Fruit fly (Drosophila melanogaster): Measurements from ENCODE around the gene hng3.
A peak's percentile ranks its signal among the peaks of the same experiment; 100 is the strongest.

Gene hng3

dm6 chr3L:748329-749198 is 6.7 kb downstream of the hng3 start (continued):
- TF ChIP-seq CG12104 (GFP tag; optimal IDR thresholded peaks at IDR 0.05) (no peak), nom (GFP tag; optimal IDR thresholded peaks at IDR 0.05) (peak; percentile 34), Atf-2 (GFP tag; optimal IDR thresholded peaks at IDR 0.05) (no peak), Drgx (GFP tag; IDR thresholded peaks at IDR 0.05) (peak; percentile 54), exex (tag; optimal IDR thresholded peaks at IDR 0.05) (peak; percentile 19), CG34224 (GFP tag; IDR thresholded peaks at IDR 0.05; ENCODE audit: partially characterized antibody) (no peak; the same call in 2 of the 3 replicates), repo (GFP tag; optimal IDR thresholded peaks at IDR 0.05) (no peak), dpn (GFP tag; optimal IDR thresholded peaks at IDR 0.05) (no peak), crp (GFP tag; optimal IDR thresholded peaks at IDR 0.05) (no peak), CG3281 (GFP tag; optimal IDR thresholded peaks at IDR 0.05) (no peak), CG9215 (GFP tag; IDR thresholded peaks at IDR 0.05) (no peak), zen2 (GFP tag; IDR thresholded peaks at IDR 0.05; ENCODE audit: partially characterized antibody) (peak; percentile 48; the same call in 1 of the 3 replicates), CG42726 (GFP tag; IDR thresholded peaks at IDR 0.05; ENCODE audit: partially characterized antibody) (no peak), Gsc (GFP tag; IDR thresholded peaks at IDR 0.05) (no peak), Trl (optimal IDR thresholded peaks at IDR 0.05) (peak; percentile 80 to 83), Trl (GFP tag; optimal IDR thresholded peaks at IDR 0.05) (no peak), ac (GFP tag; optimal IDR thresholded peaks at IDR 0.05) (peak; percentile 26), pb (GFP tag; optimal IDR thresholded peaks at IDR 0.05) (no peak), Side (GFP tag; optimal IDR thresholded peaks at IDR 0.05) (no peak), Deaf1 (tag; optimal IDR thresholded peaks at IDR 0.05) (peak; percentile 96), CG2712 (tag; optimal IDR thresholded peaks at IDR 0.05) (peak; percentile 44), gsb-n (tag; optimal IDR thresholded peaks at IDR 0.05) (peak; percentile 57), grn (GFP tag; optimal IDR thresholded peaks at IDR 0.05) (peak; percentile 24), pnt (GFP tag; optimal IDR thresholded peaks at IDR 0.05) (no peak), Ssrp (tag; optimal IDR thresholded peaks at IDR 0.05) (no peak), lola (GFP tag; optimal IDR thresholded peaks at IDR 0.05) (peak in 1 of 3 experiments; percentile 31), cad (GFP tag; optimal IDR thresholded peaks at IDR 0.05) (no peak), bab2 (GFP tag; optimal IDR thresholded peaks at IDR 0.05) (no peak), CG32772 (GFP tag; IDR thresholded peaks at IDR 0.05) (no peak), CG2199 (GFP tag; IDR thresholded peaks at IDR 0.05) (peak; percentile 51; the same call in 1 of the 3 replicates), CG4707 (GFP tag; optimal IDR thresholded peaks at IDR 0.05) (peak; percentile 4), CG14965 (GFP tag; optimal IDR thresholded peaks at IDR 0.05; ENCODE audit: borderline replicate concordance) (no peak), CG17361 (GFP tag; IDR thresholded peaks at IDR 0.05) (peak; percentile 3; the same call in 1 of the 3 replicates), vvl (GFP tag; IDR thresholded peaks at IDR 0.05) (peak; percentile 44; the same call in 1 of the 2 replicates), pan (optimal IDR thresholded peaks at IDR 0.05) (no peak), pan (GFP tag; optimal IDR thresholded peaks at IDR 0.05 in 1 of 2, IDR thresholded peaks at IDR 0.05 in 1 of 2) (no peak), Dp (GFP tag; optimal IDR thresholded peaks at IDR 0.05) (no peak), Nf-YA (GFP tag; IDR thresholded peaks at IDR 0.05) (peak; percentile 44; the same call in 1 of the 2 replicates), Hr51 (GFP tag; optimal IDR thresholded peaks at IDR 0.05) (no peak), CG7357 (GFP tag; IDR thresholded peaks at IDR 0.05) (no peak), tup (GFP tag; optimal IDR thresholded peaks at IDR 0.05) (no peak), chinmo (GFP tag; IDR thresholded peaks at IDR 0.05; ENCODE audit: partially characterized antibody) (peak; percentile 62; the same call in 2 of the 4 replicates), cas (GFP tag; IDR thresholded peaks at IDR 0.05) (no peak), Nf-YB (GFP tag; optimal IDR thresholded peaks at IDR 0.05) (peak; percentile 98), eve (GFP tag; optimal IDR thresholded peaks at IDR 0.05) (peak in 1 of 2 experiments; percentile 71), zf30C (GFP tag; optimal IDR thresholded peaks at IDR 0.05) (peak; percentile 37), ash1 (GFP tag; optimal IDR thresholded peaks at IDR 0.05) (peak; percentile 38), chm (GFP tag; IDR thresholded peaks at IDR 0.05) (no peak; the same call in none of the 2 replicates)

Measured in whole organism, embryonic.